Fruit fly (Drosophila melanogaster) S2 (cell line): ENCODE measurements around the gene E2f2.

Experiments
- CG8478 ChIP-seq: fragments of >200 bp; optimal IDR thresholded peaks from 2 replicates; lab custom pipeline; 2018
- CTCF ChIP-seq, 2 experiments: fragments of >200 bp; optimal IDR thresholded peaks; 2 replicates each; lab custom pipeline; 2018

- TF ChIP-seq CG8478 (lab: Kevin White, UChicago) = no peak
- no peak for TF ChIP-seq CTCF (optimal IDR thresholded peaks at IDR 0.05; lab: Kevin White, UChicago)
Observed at dm6 chr2L:21179615-21180031, 23.1 kb upstream of the E2f2 start, which contains the start of the genes bur and Mcm10.
